Worm (Caenorhabditis elegans) whole organism, L4/young adult: ENCODE results near the gene wrt-5.

ENCODE experiments used
- dao-5 ChIP-seq: sonication (generic microtip); optimal IDR thresholded peaks from 2 replicates; lab custom pipeline; 2016; ENCODE audit warnings: missing genotype, missing genetic modification characterization, moderate library complexity, missing compliant biosample characterization
- him-1 ChIP-seq: sonication (generic microtip); optimal IDR thresholded peaks from 2 replicates; lab custom pipeline; 2016; ENCODE audit warnings: missing genotype, missing genetic modification reagents, missing genetic modification characterization, missing compliant biosample characterization

DNA sequence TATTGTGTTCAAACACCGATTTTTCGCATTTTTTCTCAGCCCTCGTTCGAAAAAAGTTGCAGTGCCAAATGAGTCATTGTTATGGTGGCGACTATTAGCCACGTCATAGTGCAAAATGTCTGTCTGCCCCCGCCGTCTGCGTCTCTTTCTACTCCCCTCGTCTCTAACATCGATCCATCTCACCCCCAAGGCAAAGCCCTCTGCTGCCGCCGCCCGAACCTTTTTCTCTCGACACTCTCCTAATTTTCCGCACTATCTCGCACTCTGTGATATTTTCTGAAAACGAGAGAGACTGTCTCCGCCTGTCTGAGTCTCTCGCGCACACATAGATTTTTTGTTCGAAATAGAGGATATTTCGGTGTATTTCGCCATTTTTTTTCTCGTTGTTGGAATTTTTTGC, 41.6 kb upstream of the wrt-5 start:
- no peak for TF ChIP-seq dao-5
- peak; percentile 11 for TF ChIP-seq him-1 (tag; lab: Kevin White, UChicago)
